Worm (Caenorhabditis elegans): ENCODE results near the gene par-2.
A peak's percentile ranks its signal among the peaks of the same experiment; 100 is the strongest.

DNA sequence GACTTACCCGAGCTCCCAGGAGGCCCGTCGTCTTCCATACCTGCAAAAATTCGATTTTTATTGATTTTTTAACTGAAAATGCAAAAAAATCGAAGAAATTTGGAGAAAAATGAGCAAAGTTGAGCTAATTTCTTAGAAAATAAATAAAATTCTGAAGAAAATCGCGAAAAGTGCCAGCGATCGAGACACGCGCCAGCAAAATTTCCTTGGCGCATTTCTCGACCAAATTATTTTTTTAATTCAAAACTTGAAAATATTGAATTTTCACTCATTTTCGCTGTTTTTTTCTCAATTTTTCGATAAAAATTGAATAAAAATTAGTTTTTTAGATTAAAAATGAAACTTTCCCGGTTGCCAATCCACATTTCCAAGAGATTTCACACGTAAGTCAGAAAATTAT lies 44.0 kb upstream of the par-2 start, which contains the start of the genes chin-1 and BE0003N10.1:
- no peak for TF ChIP-seq him-1 (tag; optimal IDR thresholded peaks at IDR 0.05)
- peak; percentile 45 for TF ChIP-seq W03F9.2 (tag; optimal IDR thresholded peaks at IDR 0.05)
- TF ChIP-seq dao-5 (tag; optimal IDR thresholded peaks at IDR 0.05): no peak

Data from whole organism, L4/young adult.